Fruit fly (Drosophila melanogaster) whole organism, pupa: Measurements from ENCODE around the gene Iris.

Experiments
- CG17806 ChIP-seq: fragments of 200-800 bp; sonication (Bioruptor generic); optimal IDR thresholded peaks from 2 replicates; lab custom pipeline; 2018; ENCODE audit warnings: missing biosample characterization, mild to moderate bottlenecking, missing genetic modification characterization, moderate library complexity
- CG32121 ChIP-seq: fragments of 200-800 bp; sonication (Bioruptor generic); IDR thresholded peaks from 2 replicates; pipeline ENCODE4 v1.3.6; 2022; ENCODE audit warnings: missing biosample characterization, missing genetic modification characterization
- CG34367 ChIP-seq: fragments of 200-800 bp; sonication (Bioruptor generic); optimal IDR thresholded peaks from 2 replicates; lab custom pipeline; 2018; ENCODE audit warnings: missing biosample characterization, mild to moderate bottlenecking, missing genetic modification characterization
- CG4496 ChIP-seq: fragments of 200-800 bp; sonication (Bioruptor generic); IDR thresholded peaks from 3 replicates; pipeline ENCODE4 v1.3.6; 2022; ENCODE audit warnings: missing biosample characterization, missing genetic modification characterization
- CG8159 ChIP-seq: fragments of 200-800 bp; sonication (Bioruptor generic); optimal IDR thresholded peaks from 3 replicates; lab custom pipeline; 2018; ENCODE audit warnings: missing biosample characterization, mild to moderate bottlenecking, missing genetic modification characterization, moderate library complexity

DNA sequence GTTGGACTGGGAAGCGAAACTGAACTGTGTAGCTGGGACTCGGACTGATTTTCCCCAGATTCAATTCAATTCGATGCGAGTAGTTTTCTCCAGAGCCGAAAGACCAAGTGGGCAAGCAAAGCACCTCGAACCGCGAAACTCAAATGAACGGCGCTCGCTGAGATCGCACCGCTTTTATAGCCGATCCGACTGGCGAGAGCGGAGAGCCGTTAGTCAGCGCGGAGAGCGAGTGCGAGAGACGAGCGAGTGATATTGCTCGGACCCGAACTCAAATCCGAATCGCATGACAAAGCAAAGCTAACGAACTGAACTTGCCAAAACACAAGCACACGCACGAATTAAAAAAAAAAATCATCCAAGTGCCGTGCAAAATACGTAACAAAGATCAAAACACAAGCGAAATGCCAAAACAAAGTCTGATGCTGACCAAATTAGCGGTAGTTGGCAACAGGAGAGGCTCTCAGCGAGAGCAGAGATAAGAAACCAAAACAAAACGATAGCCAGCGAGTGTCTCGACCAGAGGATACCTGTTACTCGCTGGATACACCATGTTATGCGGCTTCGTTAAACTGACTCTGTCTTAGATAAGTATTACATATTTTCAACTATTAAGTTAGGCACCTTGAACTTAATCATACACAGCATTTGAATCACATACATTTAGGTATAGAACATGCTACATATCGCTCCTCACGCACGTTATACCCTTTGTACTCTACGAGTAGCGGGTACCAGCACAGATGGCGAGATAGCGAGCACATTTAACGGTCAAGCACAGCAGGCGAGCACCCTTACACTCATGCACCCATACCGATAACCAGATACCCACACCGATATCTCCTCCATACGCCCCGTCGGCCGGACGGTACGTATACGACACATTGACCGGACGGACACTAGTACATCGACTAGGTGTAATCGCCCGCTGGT lies 14.8 kb downstream of the Iris start:
- TF ChIP-seq CG4496 (GFP tag; lab: Robert Waterston, UW), result peak; percentile 80
- TF ChIP-seq CG32121, result peak; percentile 71
- peak; percentile 61 for TF ChIP-seq CG17806 (tag; lab: Kevin White, UChicago)
- TF ChIP-seq CG34367 (tag; lab: Kevin White, UChicago), result peak; percentile 41
- TF ChIP-seq CG8159 (tag; lab: Kevin White, UChicago), result peak; percentile 71
